Worm (Caenorhabditis elegans): ENCODE data around the gene fbxb-105.
A peak's percentile ranks its signal among the peaks of the same experiment; 100 is the strongest.

fbxb-105 gene

DNA sequence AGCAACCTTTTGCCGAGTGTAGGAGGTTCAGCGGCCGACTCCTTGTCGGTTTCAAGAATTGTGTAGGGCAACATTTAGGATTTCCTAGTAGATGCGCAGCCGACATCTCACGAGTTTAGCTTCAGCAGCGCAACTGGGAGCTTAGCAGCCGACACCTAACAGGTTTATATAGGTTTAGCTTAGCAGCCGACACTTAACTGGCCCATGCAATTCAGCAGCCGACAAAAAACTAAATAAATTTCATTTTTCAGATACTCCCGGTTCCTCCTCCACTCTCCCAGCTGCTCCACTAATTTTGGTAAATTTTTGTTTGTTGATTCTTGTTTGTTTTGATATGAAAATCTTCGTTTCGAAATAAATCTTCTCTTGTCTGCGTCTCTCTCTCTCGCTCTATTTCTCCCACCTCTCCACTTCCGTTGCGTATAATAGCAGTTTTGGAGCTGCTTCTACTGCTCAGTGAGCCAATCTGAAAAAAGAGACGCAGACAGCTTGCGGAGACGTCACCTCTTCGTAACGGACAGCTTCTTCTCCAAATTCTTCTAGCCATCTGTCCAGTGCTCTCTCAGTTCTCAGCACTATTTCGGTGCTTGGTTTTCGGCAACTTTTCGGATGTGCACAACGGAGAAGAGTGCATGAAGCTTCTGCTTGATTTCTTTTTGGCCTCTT, 22.6 kb downstream of the fbxb-105 start:
- no peak for TF ChIP-seq ZK546.5 (tag; optimal IDR thresholded peaks at IDR 0.05)
- TF ChIP-seq lsy-12 (tag; optimal IDR thresholded peaks at IDR 0.05) = no peak
- peak; percentile 41 for TF ChIP-seq snpc-4 (tag; optimal IDR thresholded peaks at IDR 0.05)
- peak; percentile 81 for TF ChIP-seq nfya-1 (tag; optimal IDR thresholded peaks at IDR 0.05; ENCODE audit: insufficient read depth)
- no peak for TF ChIP-seq elt-2 (tag; optimal IDR thresholded peaks at IDR 0.05)
- no peak for TF ChIP-seq ceh-28 (tag; optimal IDR thresholded peaks at IDR 0.05)
- TF ChIP-seq sea-2 (GFP tag; optimal IDR thresholded peaks at IDR 0.05) = no peak
- TF ChIP-seq fkh-10 (GFP tag; optimal IDR thresholded peaks at IDR 0.05) = peak; percentile 31
- TF ChIP-seq fkh-2 (tag; optimal IDR thresholded peaks at IDR 0.05) = no peak
- no peak for TF ChIP-seq nhr-23 (tag; optimal IDR thresholded peaks at IDR 0.05)
- no peak for TF ChIP-seq nhr-11 (tag; optimal IDR thresholded peaks at IDR 0.05)
- no peak for TF ChIP-seq nhr-77 (tag; optimal IDR thresholded peaks at IDR 0.05)
- TF ChIP-seq zag-1 (tag; optimal IDR thresholded peaks at IDR 0.05) = peak; percentile 30
- no peak for TF ChIP-seq nhr-67 (tag; optimal IDR thresholded peaks at IDR 0.05)
- TF ChIP-seq nhr-43 (tag; optimal IDR thresholded peaks at IDR 0.05; ENCODE audit: poor library complexity, severe bottlenecking) = no peak
- no peak for TF ChIP-seq nhr-76 (tag; optimal IDR thresholded peaks at IDR 0.05)
- TF ChIP-seq ztf-11 (tag; optimal IDR thresholded peaks at IDR 0.05) = no peak
- TF ChIP-seq nhr-237 (tag; optimal IDR thresholded peaks at IDR 0.05) = no peak
- no peak for TF ChIP-seq pha-4 (tag; optimal IDR thresholded peaks at IDR 0.05)
- no peak for TF ChIP-seq elt-1 (tag; optimal IDR thresholded peaks at IDR 0.05)
- TF ChIP-seq skn-1 (tag; optimal IDR thresholded peaks at IDR 0.05) = peak; percentile 10
- TF ChIP-seq ama-1 (optimal IDR thresholded peaks at IDR 0.05) = no peak
- TF ChIP-seq nhr-28 (tag; optimal IDR thresholded peaks at IDR 0.05) = no peak
- peak; percentile 26 for TF ChIP-seq ceh-82 (tag; optimal IDR thresholded peaks at IDR 0.05)
- TF ChIP-seq nhr-12 (tag; optimal IDR thresholded peaks at IDR 0.05) = no peak
- no peak for TF ChIP-seq elt-3 (tag; optimal IDR thresholded peaks at IDR 0.05)
- TF ChIP-seq daf-12 (tag; optimal IDR thresholded peaks at IDR 0.05) = no peak
- TF ChIP-seq aly-2 (tag; optimal IDR thresholded peaks at IDR 0.05) = no peak
- no peak for TF ChIP-seq ceh-9 (tag; optimal IDR thresholded peaks at IDR 0.05)
- no peak for TF ChIP-seq jun-1 (tag; optimal IDR thresholded peaks at IDR 0.05)
- no peak for TF ChIP-seq ceh-16 (tag; optimal IDR thresholded peaks at IDR 0.05)
- TF ChIP-seq egl-27 (tag; optimal IDR thresholded peaks at IDR 0.05) = no peak
- TF ChIP-seq lin-39 (tag; optimal IDR thresholded peaks at IDR 0.05) = peak; percentile 71
- no peak for TF ChIP-seq mml-1 (tag; optimal IDR thresholded peaks at IDR 0.05)
- no peak for TF ChIP-seq eor-1 (tag; optimal IDR thresholded peaks at IDR 0.05)
- TF ChIP-seq hmg-11 (tag; optimal IDR thresholded peaks at IDR 0.05) = peak; percentile 76
- TF ChIP-seq lin-15B (tag; optimal IDR thresholded peaks at IDR 0.05) = peak; percentile 41
- no peak for TF ChIP-seq fos-1 (tag; optimal IDR thresholded peaks at IDR 0.05)
- TF ChIP-seq pqm-1 (tag; optimal IDR thresholded peaks at IDR 0.05) = no peak
- TF ChIP-seq R02D3.7 (tag; optimal IDR thresholded peaks at IDR 0.05) = peak; percentile 13
- peak; percentile 79 for TF ChIP-seq unc-62 (GFP tag; optimal IDR thresholded peaks at IDR 0.05)
- peak; percentile 46 for TF ChIP-seq tbx-2 (tag; optimal IDR thresholded peaks at IDR 0.05)
- peak; percentile 15 for TF ChIP-seq egl-5 (tag; optimal IDR thresholded peaks at IDR 0.05)
- TF ChIP-seq unc-39 (tag; optimal IDR thresholded peaks at IDR 0.05) = no peak
- TF ChIP-seq mdl-1 (tag; optimal IDR thresholded peaks at IDR 0.05) = no peak
- TF ChIP-seq nhr-25 (tag; optimal IDR thresholded peaks at IDR 0.05) = no peak
- TF ChIP-seq ztf-4 (tag; optimal IDR thresholded peaks at IDR 0.05) = no peak
